Fruit fly (Drosophila melanogaster): ENCODE measurements around the gene CSN8.

The CSN8 gene

dm6 chr2L:8384108-8384601, 19.5 kb downstream of the CSN8 start, which contains the start of the genes Dad1 and CG13384 (continued):
- TF ChIP-seq klu (GFP tag; IDR thresholded peaks at IDR 0.05) = peak; percentile 89
- peak; percentile 18 for TF ChIP-seq fu2 (GFP tag; optimal IDR thresholded peaks at IDR 0.05)
- TF ChIP-seq wor (GFP tag; IDR thresholded peaks at IDR 0.05) = peak; percentile 62
- peak; percentile 1 for TF ChIP-seq CG9876 (GFP tag; optimal IDR thresholded peaks at IDR 0.05)
- peak; percentile 88 for TF ChIP-seq HLH3B (GFP tag; IDR thresholded peaks at IDR 0.05)
- peak; percentile 89 for TF ChIP-seq danr (GFP tag; IDR thresholded peaks at IDR 0.05)
- peak; percentile 89 for TF ChIP-seq ranshi (GFP tag; IDR thresholded peaks at IDR 0.05)
- peak; percentile 46 for TF ChIP-seq Ravus (GFP tag; IDR thresholded peaks at IDR 0.05)
- peak; percentile 85 for TF ChIP-seq CG11093 (GFP tag; IDR thresholded peaks at IDR 0.05)
- TF ChIP-seq dati (GFP tag; IDR thresholded peaks at IDR 0.05) = no peak
- no peak for TF ChIP-seq Lpt (GFP tag; optimal IDR thresholded peaks at IDR 0.05)
- TF ChIP-seq NfI (GFP tag; optimal IDR thresholded peaks at IDR 0.05) = peak; percentile 91
- no peak for TF ChIP-seq usp (GFP tag; optimal IDR thresholded peaks at IDR 0.05)
- TF ChIP-seq CG18011 (GFP tag; optimal IDR thresholded peaks at IDR 0.05) = peak; percentile 78
- no peak for TF ChIP-seq Dfd (GFP tag; optimal IDR thresholded peaks at IDR 0.05)
- TF ChIP-seq lilli (GFP tag; optimal IDR thresholded peaks at IDR 0.05) = peak; percentile 91
- TF ChIP-seq CG8765 (GFP tag; IDR thresholded peaks at IDR 0.05) = peak; percentile 78; the same call in 1 of the 2 replicates
- TF ChIP-seq B-H2 (GFP tag; optimal IDR thresholded peaks at IDR 0.05) = peak; percentile 96
- TF ChIP-seq CG6689 (GFP tag; IDR thresholded peaks at IDR 0.05) = peak; percentile 94
- TF ChIP-seq Side (GFP tag; optimal IDR thresholded peaks at IDR 0.05) = no peak
- peak; percentile 87 for TF ChIP-seq CG17328 (GFP tag; IDR thresholded peaks at IDR 0.05)
- TF ChIP-seq tin (GFP tag; optimal IDR thresholded peaks at IDR 0.05) = peak; percentile 91
- peak; percentile 92 for TF ChIP-seq CG11695 (GFP tag; IDR thresholded peaks at IDR 0.05)
- peak; percentile 89 for TF ChIP-seq H2.0 (GFP tag; IDR thresholded peaks at IDR 0.05)
- TF ChIP-seq CG11696 (GFP tag; IDR thresholded peaks at IDR 0.05) = peak; percentile 65
- TF ChIP-seq Doc2 (GFP tag; IDR thresholded peaks at IDR 0.05) = 0 out of 2 replicates have a peak, but pooled peaks have one; percentile 22
- peak; percentile 80 for TF ChIP-seq CG10654 (GFP tag; optimal IDR thresholded peaks at IDR 0.05)
- peak; percentile 93 for TF ChIP-seq CG9727 (GFP tag; optimal IDR thresholded peaks at IDR 0.05)
- TF ChIP-seq NC2β (GFP tag; optimal IDR thresholded peaks at IDR 0.05) = peak; percentile 28
- TF ChIP-seq CG14667 (GFP tag; IDR thresholded peaks at IDR 0.05) = peak; percentile 90
- TF ChIP-seq dmrt99B (tag; optimal IDR thresholded peaks at IDR 0.05) = peak; percentile 94
- TF ChIP-seq CG1792 (GFP tag; optimal IDR thresholded peaks at IDR 0.05) = no peak
- peak; percentile 84 for TF ChIP-seq Max (GFP tag; optimal IDR thresholded peaks at IDR 0.05)
- peak; percentile 33 for TF ChIP-seq CG1603 (tag; optimal IDR thresholded peaks at IDR 0.05)
- TF ChIP-seq Ssrp (tag; optimal IDR thresholded peaks at IDR 0.05) = peak; percentile 90
- peak; percentile 79 for TF ChIP-seq CG5245 (GFP tag; optimal IDR thresholded peaks at IDR 0.05)
- no peak for TF ChIP-seq CG7963 (GFP tag; IDR thresholded peaks at IDR 0.05; ENCODE audit: partially characterized antibody)
- TF ChIP-seq Lim3 (GFP tag; IDR thresholded peaks at IDR 0.05) = peak; percentile 10; the same call in 1 of the 2 replicates
- TF ChIP-seq NK7.1 (GFP tag; optimal IDR thresholded peaks at IDR 0.05) = no peak
- TF ChIP-seq bowl (GFP tag; IDR thresholded peaks at IDR 0.05) = peak; percentile 48; the same call in 1 of the 2 replicates
- peak; percentile 95 for TF ChIP-seq lab (GFP tag; optimal IDR thresholded peaks at IDR 0.05)
- TF ChIP-seq CG16779 (GFP tag; IDR thresholded peaks at IDR 0.05) = 0 out of 2 replicates have a peak, but pooled peaks have one; percentile 19
- TF ChIP-seq Dip2 (GFP tag; IDR thresholded peaks at IDR 0.05) = 0 out of 2 replicates have a peak, but pooled peaks have one; percentile 35
- peak; percentile 84 for TF ChIP-seq cas (GFP tag; IDR thresholded peaks at IDR 0.05)
- no peak for TF ChIP-seq disco-r (GFP tag; optimal IDR thresholded peaks at IDR 0.05)
- TF ChIP-seq Hand (GFP tag; optimal IDR thresholded peaks at IDR 0.05) = peak; percentile 92
- TF ChIP-seq br (optimal IDR thresholded peaks at IDR 0.05) = no peak
- peak; percentile 96 for TF ChIP-seq CG15269 (tag; optimal IDR thresholded peaks at IDR 0.05)
- no peak for TF ChIP-seq en (GFP tag; optimal IDR thresholded peaks at IDR 0.05)
- TF ChIP-seq scrt (GFP tag; optimal IDR thresholded peaks at IDR 0.05) = peak; percentile 85
- no peak for TF ChIP-seq crc (GFP tag; optimal IDR thresholded peaks at IDR 0.05)
- TF ChIP-seq CG10431 (GFP tag; optimal IDR thresholded peaks at IDR 0.05) = peak; percentile 85

Data from whole organism, embryonic.